Fruit fly (Drosophila melanogaster): ENCODE measurements around the gene CG15563.

CG15563 gene

DNA sequence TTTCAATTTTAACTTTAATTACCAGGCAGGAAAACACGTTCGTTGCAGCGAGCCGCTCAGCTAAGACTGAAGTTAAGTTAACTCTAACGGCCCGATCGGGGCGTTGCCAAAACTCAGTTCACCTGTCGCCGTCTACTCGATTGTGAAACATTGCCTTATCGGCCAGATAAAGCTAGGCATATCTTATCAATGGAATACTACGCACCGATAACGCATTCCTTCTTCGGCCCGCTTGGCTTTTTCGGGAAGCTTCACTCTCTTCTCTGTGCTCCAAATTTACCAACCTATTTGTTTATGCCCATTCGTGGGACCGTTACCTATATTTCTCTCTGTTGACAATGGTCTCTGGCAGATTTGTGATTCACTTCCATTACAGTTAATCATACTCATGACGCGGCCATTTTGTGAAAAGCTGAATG lies 36.4 kb downstream of the CG15563 start, which contains the start of gene mesh (continued):
- no peak for TF ChIP-seq Lhr (GFP tag; optimal IDR thresholded peaks at IDR 0.05)
- TF ChIP-seq mirr (GFP tag; optimal IDR thresholded peaks at IDR 0.05), result peak; percentile 38
- no peak for TF ChIP-seq Camta (GFP tag; optimal IDR thresholded peaks at IDR 0.05)
- TF ChIP-seq chn (GFP tag; optimal IDR thresholded peaks at IDR 0.05), result no peak
- peak; percentile 80 for TF ChIP-seq Med (GFP tag)
- TF ChIP-seq lov (optimal IDR thresholded peaks at IDR 0.05), result no peak
- TF ChIP-seq lov (GFP tag; IDR thresholded peaks at IDR 0.05), result no peak
- no peak for TF ChIP-seq CG10654 (GFP tag; optimal IDR thresholded peaks at IDR 0.05)
- peak; percentile 3 for TF ChIP-seq CG15514 (GFP tag; optimal IDR thresholded peaks at IDR 0.05)
- peak; percentile 69 for TF ChIP-seq CG10543 (GFP tag; optimal IDR thresholded peaks at IDR 0.05)
- no peak for TF ChIP-seq pnt (GFP tag; optimal IDR thresholded peaks at IDR 0.05)
- peak; percentile 95 for TF ChIP-seq CG12769 (tag; optimal IDR thresholded peaks at IDR 0.05)
- TF ChIP-seq Atf-2 (GFP tag; optimal IDR thresholded peaks at IDR 0.05), result no peak
- no peak for TF ChIP-seq grau (tag; optimal IDR thresholded peaks at IDR 0.05)
- peak; percentile 26 for TF ChIP-seq caup (GFP tag; optimal IDR thresholded peaks at IDR 0.05; ENCODE audit: severe bottlenecking)
- TF ChIP-seq CG15479 (GFP tag; optimal IDR thresholded peaks at IDR 0.05), result no peak
- no peak for TF ChIP-seq Chrac-16 (GFP tag; optimal IDR thresholded peaks at IDR 0.05)
- TF ChIP-seq CG5953 (GFP tag; IDR thresholded peaks at IDR 0.05), result 0 out of 2 replicates have a peak, but pooled peaks have one; percentile 26
- no peak for TF ChIP-seq Vsx1 (GFP tag; optimal IDR thresholded peaks at IDR 0.05)
- peak; percentile 9; the same call in 1 of the 2 replicates for TF ChIP-seq CG13287 (GFP tag; IDR thresholded peaks at IDR 0.05; ENCODE audit: partially characterized antibody)
- peak; percentile 47 for TF ChIP-seq Deaf1 (tag; optimal IDR thresholded peaks at IDR 0.05)
- TF ChIP-seq CG10959 (GFP tag; IDR thresholded peaks at IDR 0.05), result no peak
- TF ChIP-seq sd (tag; optimal IDR thresholded peaks at IDR 0.05), result peak; percentile 97
- TF ChIP-seq CG17612 (GFP tag; IDR thresholded peaks at IDR 0.05), result no peak
- no peak for TF ChIP-seq Hr39 (optimal IDR thresholded peaks at IDR 0.05)
- peak; percentile 65 for TF ChIP-seq lab (GFP tag; optimal IDR thresholded peaks at IDR 0.05)

- TF ChIP-seq mirr (GFP tag; optimal IDR thresholded peaks at IDR 0.05) (peak; percentile 20), Fer3 (tag; optimal IDR thresholded peaks at IDR 0.05) (no peak), cwo (GFP tag; optimal IDR thresholded peaks at IDR 0.05) (peak; percentile 7), Ets65A (GFP tag) (peak; percentile 60), GATAe (GFP tag; conservative IDR thresholded peaks at IDR 0.05) (peak; percentile 87), crp (GFP tag; optimal IDR thresholded peaks at IDR 0.05) (no peak), CG13894 (tag; optimal IDR thresholded peaks at IDR 0.05) (peak; percentile 46), CG4820 (GFP tag; optimal IDR thresholded peaks at IDR 0.05) (no peak), cg (GFP tag; optimal IDR thresholded peaks at IDR 0.05) (peak; percentile 33), CG17186 (GFP tag; optimal IDR thresholded peaks at IDR 0.05) (no peak), lab (GFP tag; optimal IDR thresholded peaks at IDR 0.05) (peak; percentile 46), ewg (GFP tag; optimal IDR thresholded peaks at IDR 0.05) (no peak), gt (GFP tag; IDR thresholded peaks at IDR 0.05) (no peak), CG2199 (GFP tag; IDR thresholded peaks at IDR 0.05) (no peak), sima (GFP tag; optimal IDR thresholded peaks at IDR 0.05) (no peak), exex (tag; optimal IDR thresholded peaks at IDR 0.05) (peak; percentile 52), CG17328 (GFP tag; IDR thresholded peaks at IDR 0.05) (no peak), CG31388 (GFP tag; optimal IDR thresholded peaks at IDR 0.05) (no peak), CG10267 (tag; optimal IDR thresholded peaks at IDR 0.05) (no peak), Lhr (GFP tag; optimal IDR thresholded peaks at IDR 0.05) (no peak), dati (GFP tag; IDR thresholded peaks at IDR 0.05) (no peak), crol (GFP tag; IDR thresholded peaks at IDR 0.05) (0 out of 2 replicates have a peak, but pooled peaks have one; percentile 13), Awh (GFP tag; IDR thresholded peaks at IDR 0.05) (no peak), cad (GFP tag; optimal IDR thresholded peaks at IDR 0.05) (no peak), CG8944 (GFP tag; optimal IDR thresholded peaks at IDR 0.05) (no peak), kay (GFP tag; optimal IDR thresholded peaks at IDR 0.05) (peak; percentile 10), gce (GFP tag; IDR thresholded peaks at IDR 0.05) (no peak), Hr51 (GFP tag; optimal IDR thresholded peaks at IDR 0.05) (no peak)
Measured at dm6 chr3R:31194627-31195026, 37.5 kb downstream of the CG15563 start.

All from whole organism, embryonic.